Worm (Caenorhabditis elegans) whole organism, mixed stage, embryonic: Measurements from ENCODE around the gene lin-8.
A peak's percentile ranks its signal among the peaks of the same experiment; 100 is the strongest.

Experiments used
- lin-13 ChIP-seq: fragments of 150-350 bp; optimal IDR thresholded peaks from 2 replicates; lab custom pipeline; 2014; ENCODE audit warnings: missing biosample characterization, missing genetic modification characterization
- lsy-2 ChIP-seq: fragments of 150-350 bp; optimal IDR thresholded peaks from 2 replicates; lab custom pipeline; 2014; ENCODE audit warnings: missing biosample characterization, missing genetic modification characterization
- mab-5 ChIP-seq: fragments of 150-350 bp; optimal IDR thresholded peaks from 2 replicates; lab custom pipeline; 2014; ENCODE audit warnings: missing biosample characterization, missing genetic modification characterization
- mep-1 ChIP-seq: fragments of 150-350 bp; optimal IDR thresholded peaks from 2 replicates; lab custom pipeline; 2017; ENCODE audit warnings: missing biosample characterization, missing genetic modification reagents, missing genetic modification characterization, inconsistent platforms
- nhr-2 ChIP-seq: fragments of 150-350 bp; optimal IDR thresholded peaks from 2 replicates; lab custom pipeline; 2014; ENCODE audit warnings: missing biosample characterization, missing genetic modification characterization
- sptf-1 ChIP-seq: sonication (generic microtip); optimal IDR thresholded peaks from 2 replicates; lab custom pipeline; 2017; ENCODE audit warnings: mild to moderate bottlenecking, missing genetic modification characterization, moderate library complexity, missing compliant biosample characterization
- tbx-8 ChIP-seq: fragments of 200-800 bp; sonication (Bioruptor generic); optimal IDR thresholded peaks from 2 replicates; lab custom pipeline; 2018; ENCODE audit warnings: mild to moderate bottlenecking, missing genetic modification characterization, moderate library complexity, missing compliant biosample characterization

ce11 chrII:3076915-3077314 is 20.3 kb downstream of the lin-8 start, which contains the start of gene Y25C1A.8:
- TF ChIP-seq tbx-8 (peak; percentile 20), mep-1 (tag; lab: Kevin White, UChicago) (peak; percentile 49), lsy-2 (peak; percentile 99), nhr-2 (tag; lab: Kevin White, UChicago) (no peak), lin-13 (tag; lab: Kevin White, UChicago) (peak; percentile 70), sptf-1 (tag; lab: Kevin White, UChicago) (peak; percentile 70), mab-5 (tag; lab: Kevin White, UChicago) (no peak)
